Worm (Caenorhabditis elegans) whole organism, midembryonic: ENCODE results near the gene C33C12.12.

Experiments used
- T22C8.4 ChIP-seq: fragments of 200-800 bp; sonication (Bioruptor generic); IDR thresholded peaks from 2 replicates; pipeline ENCODE4 v1.3.6; 2022; ENCODE audit warnings: missing genetic modification characterization, missing compliant biosample characterization
- flt-1 ChIP-seq: fragments of 200-800 bp; sonication (Bioruptor generic); IDR thresholded peaks from 2 replicates; pipeline ENCODE4 v1.3.6; 2022; ENCODE audit warnings: missing genetic modification characterization, missing compliant biosample characterization
- klf-2 ChIP-seq: fragments of 200-800 bp; sonication (Bioruptor generic); conservative IDR thresholded peaks from 2 replicates; pipeline ENCODE4 v1.3.6; 2022; ENCODE audit warnings: missing genetic modification reagents, missing genetic modification characterization, missing compliant biosample characterization
- med-1 ChIP-seq: sonication (generic microtip); optimal IDR thresholded peaks from 2 replicates; lab custom pipeline; 2017; ENCODE audit warnings: missing genetic modification characterization, mild to moderate bottlenecking, missing compliant biosample characterization, antibody characterized with exemption, missing genetic modification reagents; ENCODE audit not compliant: insufficient read depth
- ref-1 ChIP-seq: fragments of 200-800 bp; sonication (Bioruptor generic); conservative IDR thresholded peaks from 2 replicates; pipeline ENCODE4 v1.3.6; 2022; ENCODE audit warnings: missing genetic modification reagents, missing genetic modification characterization, missing compliant biosample characterization
- tab-1 ChIP-seq: fragments of 200-800 bp; sonication (Bioruptor generic); IDR thresholded peaks from 2 replicates; pipeline ENCODE4 v1.3.6; 2022; ENCODE audit warnings: missing genetic modification characterization, missing compliant biosample characterization
- ztf-23 ChIP-seq: fragments of 200-800 bp; sonication (Bioruptor generic); IDR thresholded peaks from 2 replicates; pipeline ENCODE4 v1.3.6; 2022; ENCODE audit warnings: missing genetic modification reagents, missing genetic modification characterization, missing compliant biosample characterization
- ztf-29 ChIP-seq: fragments of 200-800 bp; sonication (Bioruptor generic); IDR thresholded peaks from 2 replicates; pipeline ENCODE4 v1.3.6; 2022; ENCODE audit warnings: missing genetic modification reagents, missing genetic modification characterization, missing compliant biosample characterization

DNA sequence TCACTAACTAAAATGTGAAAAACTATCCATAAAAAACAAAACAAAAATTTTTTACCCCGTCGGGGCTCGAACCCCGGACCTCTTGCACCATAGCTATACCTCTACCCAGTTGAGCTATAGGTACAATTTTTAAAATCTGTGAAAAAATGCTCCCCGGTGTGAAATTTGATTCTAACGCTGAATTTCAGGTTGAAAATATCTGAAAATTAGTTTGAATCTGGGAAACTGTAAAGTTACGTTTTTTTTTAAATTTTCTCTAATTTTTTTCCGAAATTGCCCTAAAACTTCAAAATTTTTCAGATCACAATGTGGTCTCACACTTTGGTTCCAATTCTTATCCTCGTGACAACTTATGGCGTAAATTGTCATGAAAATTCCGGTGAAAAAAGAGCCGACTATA is 37.8 kb upstream of the C33C12.12 start, which contains the start of gene Y59C2A.1:
- no peak for TF ChIP-seq med-1 (GFP tag; lab: Kevin White, UChicago)
- no peak for TF ChIP-seq flt-1 (GFP tag; lab: Robert Waterston, UW)
- TF ChIP-seq ztf-29: no peak
- TF ChIP-seq ztf-23: no peak
- no peak for TF ChIP-seq ref-1 (GFP tag; lab: Robert Waterston, UW)
- TF ChIP-seq klf-2: no peak
- TF ChIP-seq T22C8.4 (GFP tag; lab: Robert Waterston, UW): no peak
- no peak for TF ChIP-seq tab-1 (GFP tag; lab: Robert Waterston, UW)
